Worm (Caenorhabditis elegans) whole organism, L4 larva: ENCODE data around the gene Y61A9LA.3.

Source experiments
- R02D3.7 ChIP-seq: fragments of 150-350 bp; sonication (generic microtip); optimal IDR thresholded peaks from 3 replicates; lab custom pipeline; 2014; ENCODE audit warnings: missing biosample characterization, missing genetic modification characterization
- ama-1 ChIP-seq: fragments of 150-350 bp; optimal IDR thresholded peaks from 2 replicates; lab custom pipeline; 2014; ENCODE audit warnings: inconsistent platforms, mixed read lengths
- arid-1 ChIP-seq: fragments of 200-800 bp; sonication (Bioruptor generic); conservative IDR thresholded peaks from 2 replicates; pipeline ENCODE4 v1.3.6; 2022; ENCODE audit warnings: missing genetic modification reagents, missing genetic modification characterization, missing compliant biosample characterization
- duxl-1 ChIP-seq: sonication (generic microtip); optimal IDR thresholded peaks from 2 replicates; lab custom pipeline; 2016; ENCODE audit warnings: mild to moderate bottlenecking, missing genetic modification characterization, moderate library complexity, missing compliant biosample characterization; ENCODE audit not compliant: poor library complexity
- lir-3 ChIP-seq: sonication (generic microtip); optimal IDR thresholded peaks from 2 replicates; lab custom pipeline; 2016; ENCODE audit warnings: mild to moderate bottlenecking, missing genetic modification characterization, missing compliant biosample characterization
- nhr-102 ChIP-seq: sonication (generic microtip); optimal IDR thresholded peaks from 2 replicates; lab custom pipeline; 2016; ENCODE audit warnings: mild to moderate bottlenecking, missing genetic modification characterization, moderate library complexity, missing compliant biosample characterization
- nhr-28 ChIP-seq: fragments of 150-350 bp; optimal IDR thresholded peaks from 2 replicates; lab custom pipeline; 2014; ENCODE audit warnings: missing biosample characterization, missing genetic modification characterization
- unc-39 ChIP-seq: sonication (generic microtip); optimal IDR thresholded peaks from 2 replicates; lab custom pipeline; 2017; ENCODE audit warnings: missing biosample characterization, missing genetic modification characterization

DNA sequence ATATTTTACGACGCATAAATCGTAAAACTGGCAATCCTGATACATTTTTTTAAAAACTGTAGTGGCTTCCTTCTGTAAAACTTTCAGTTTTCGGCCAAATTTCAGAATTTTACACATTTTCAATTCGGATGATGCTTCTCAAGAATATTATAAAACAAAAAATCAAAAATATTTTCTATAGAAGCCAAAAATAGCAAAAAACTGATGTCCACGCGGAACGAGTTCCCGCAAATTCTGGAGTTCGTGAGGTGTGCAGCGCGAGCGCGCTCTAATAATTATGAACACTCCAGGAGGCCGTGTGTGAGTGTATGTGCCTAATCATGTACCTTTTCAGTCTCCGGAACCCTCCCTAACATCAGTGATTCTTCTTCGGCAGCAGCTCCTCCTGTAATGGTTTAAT, 46.3 kb downstream of the Y61A9LA.3 start, which contains the start of gene sumv-2:
- no peak for TF ChIP-seq nhr-102 (tag; lab: Kevin White, UChicago)
- no peak for TF ChIP-seq lir-3
- no peak for TF ChIP-seq duxl-1 (tag; lab: Kevin White, UChicago)
- no peak for TF ChIP-seq nhr-28
- TF ChIP-seq ama-1: no peak
- TF ChIP-seq R02D3.7 (tag; lab: Kevin White, UChicago): no peak
- no peak for TF ChIP-seq unc-39
- TF ChIP-seq arid-1 (GFP tag; lab: Robert Waterston, UW): no peak
